Fruit fly (Drosophila melanogaster) whole organism, wandering third instar larva: ENCODE data around the gene CG43354.

Experiments
- CG32264 ChIP-seq: fragments of 200-800 bp; sonication (Bioruptor generic); optimal IDR thresholded peaks from 2 replicates; lab custom pipeline; 2016; ENCODE audit warnings: missing biosample characterization, missing genetic modification characterization
- CG9705 ChIP-seq: fragments of 200-800 bp; sonication (Bioruptor generic); optimal IDR thresholded peaks from 2 replicates; lab custom pipeline; 2018; ENCODE audit warnings: missing biosample characterization, mild to moderate bottlenecking, missing genetic modification characterization
- Dfd ChIP-seq: fragments of >200 bp; optimal IDR thresholded peaks from 2 replicates; lab custom pipeline; 2017; ENCODE audit warnings: missing biosample characterization, missing genetic modification characterization
- Dif ChIP-seq: fragments of 200-275, 200-300 bp; sonication (Bioruptor generic); optimal IDR thresholded peaks from 2 replicates; lab custom pipeline; 2018; ENCODE audit warnings: missing biosample characterization, missing genetic modification characterization; ENCODE audit not compliant: partially characterized antibody
- GATAd ChIP-seq: sonication (Bioruptor generic); optimal IDR thresholded peaks from 2 replicates; lab custom pipeline; 2016; ENCODE audit warnings: missing biosample characterization, missing genetic modification characterization
- Hr83 ChIP-seq: fragments of 200-300 bp; sonication (Bioruptor generic); optimal IDR thresholded peaks from 2 replicates; lab custom pipeline; 2016; ENCODE audit warnings: missing biosample characterization, mild to moderate bottlenecking, missing genetic modification characterization, moderate library complexity; ENCODE audit not compliant: poor library complexity, severe bottlenecking
- Jra ChIP-seq: sonication (Bioruptor generic); optimal IDR thresholded peaks from 2 replicates; lab custom pipeline; 2016; ENCODE audit warnings: missing biosample characterization, missing genetic modification characterization
- Mio ChIP-seq: sonication (Bioruptor generic); optimal IDR thresholded peaks from 2 replicates; lab custom pipeline; 2016; ENCODE audit warnings: missing biosample characterization, missing genetic modification characterization
- Myc ChIP-seq: fragments of >200 bp; optimal IDR thresholded peaks from 2 replicates; lab custom pipeline; 2017
- OdsH ChIP-seq: fragments of 200-800 bp; sonication (Bioruptor generic); optimal IDR thresholded peaks from 2 replicates; lab custom pipeline; 2016; ENCODE audit warnings: missing biosample characterization, mild to moderate bottlenecking, missing genetic modification characterization
- Rel ChIP-seq, 2 experiments: fragments of 200-800 bp; sonication (Bioruptor generic) in 1 of 2; optimal IDR thresholded peaks; 2 replicates in 1 of 2; 3 replicates in 1 of 2; lab custom pipeline; 2016 to 2019; ENCODE audit warnings: mild to moderate bottlenecking in 2 of 2, missing biosample characterization in 2 of 2, missing genetic modification characterization in 2 of 2, moderate library complexity in 1 of 2
- Sp1 ChIP-seq: fragments of 200-800 bp; sonication (Bioruptor generic); optimal IDR thresholded peaks from 3 replicates; lab custom pipeline; 2019; ENCODE audit warnings: missing biosample characterization, mild to moderate bottlenecking, missing genetic modification characterization, moderate library complexity
- Vsx2 ChIP-seq: fragments of 200-300, 225-300 bp; sonication (Bioruptor generic); optimal IDR thresholded peaks from 2 replicates; lab custom pipeline; 2018; ENCODE audit warnings: missing biosample characterization, missing genetic modification characterization; ENCODE audit not compliant: partially characterized antibody
- br ChIP-seq: fragments of 200-800 bp; sonication (Bioruptor generic); optimal IDR thresholded peaks from 2 replicates; lab custom pipeline; 2016; ENCODE audit warnings: missing biosample characterization, missing genetic modification characterization
- brk ChIP-seq: fragments of 200-800 bp; sonication (Bioruptor generic); optimal IDR thresholded peaks from 2 replicates; lab custom pipeline; 2016; ENCODE audit warnings: missing biosample characterization, mild to moderate bottlenecking, missing genetic modification characterization
- dl ChIP-seq, 2 experiments: fragments of 175-275, 200-275 bp in 1 of 2; fragments of 200-275 bp in 1 of 2; sonication (Bioruptor generic); optimal IDR thresholded peaks; lab custom pipeline; 2018; ENCODE audit warnings: mild to moderate bottlenecking in 2 of 2, missing biosample characterization in 2 of 2, missing genetic modification characterization in 2 of 2, moderate library complexity in 2 of 2; ENCODE audit not compliant: partially characterized antibody in 2 of 2, insufficient read depth in 1 of 2
- dmrt93B ChIP-seq: fragments of 200-800 bp; sonication (Bioruptor generic); optimal IDR thresholded peaks from 2 replicates; lab custom pipeline; 2018; ENCODE audit warnings: missing biosample characterization, mild to moderate bottlenecking, missing genetic modification characterization
- ey ChIP-seq: fragments of 200-800 bp; sonication (Bioruptor generic); optimal IDR thresholded peaks from 2 replicates; lab custom pipeline; 2016; ENCODE audit warnings: missing biosample characterization, missing genetic modification characterization
- foxo ChIP-seq, 2 experiments: fragments of 200-800 bp; sonication (Bioruptor generic); optimal IDR thresholded peaks; 2 replicates in 1 of 2; 3 replicates in 1 of 2; lab custom pipeline; 2016 to 2017; ENCODE audit warnings: missing biosample characterization in 2 of 2, missing genetic modification characterization in 2 of 2
- fru ChIP-seq: fragments of 200-800 bp; sonication (Bioruptor generic); optimal IDR thresholded peaks from 3 replicates; lab custom pipeline; 2016; ENCODE audit warnings: missing biosample characterization, mild to moderate bottlenecking, missing genetic modification characterization
- h ChIP-seq: fragments of 200-800 bp; sonication (Bioruptor generic); optimal IDR thresholded peaks from 3 replicates; lab custom pipeline; 2016; ENCODE audit warnings: missing biosample characterization, mild to moderate bottlenecking, missing genetic modification characterization
- jim ChIP-seq: fragments of 175-275, 200-325 bp; sonication (Bioruptor generic); optimal IDR thresholded peaks from 2 replicates; lab custom pipeline; 2016; ENCODE audit warnings: missing biosample characterization, mild to moderate bottlenecking, missing genetic modification characterization
- lola ChIP-seq: fragments of >200 bp; optimal IDR thresholded peaks from 2 replicates; lab custom pipeline; 2017; ENCODE audit warnings: missing biosample characterization, missing genetic modification characterization
- pan ChIP-seq: fragments of >200 bp; optimal IDR thresholded peaks from 2 replicates; lab custom pipeline; 2017
- rgr ChIP-seq: fragments of 200-800 bp; sonication (Bioruptor generic); optimal IDR thresholded peaks from 3 replicates; lab custom pipeline; 2016; ENCODE audit warnings: missing biosample characterization, mild to moderate bottlenecking, missing genetic modification characterization
- sage ChIP-seq: fragments of 200-800 bp; sonication (Bioruptor generic); optimal IDR thresholded peaks from 2 replicates; lab custom pipeline; 2016; ENCODE audit warnings: missing biosample characterization, mild to moderate bottlenecking, missing genetic modification characterization
- sv ChIP-seq: fragments of 200-800 bp; sonication (Bioruptor generic); optimal IDR thresholded peaks from 3 replicates; lab custom pipeline; 2016; ENCODE audit warnings: missing biosample characterization, missing genetic modification characterization
- usp ChIP-seq: fragments of >200 bp; optimal IDR thresholded peaks from 2 replicates; lab custom pipeline; 2017; ENCODE audit warnings: missing biosample characterization, missing genetic modification characterization
- woc ChIP-seq: sonication (Bioruptor generic); optimal IDR thresholded peaks from 2 replicates; lab custom pipeline; 2016; ENCODE audit warnings: missing biosample characterization, mild to moderate bottlenecking, missing genetic modification characterization

CG43354 gene

DNA sequence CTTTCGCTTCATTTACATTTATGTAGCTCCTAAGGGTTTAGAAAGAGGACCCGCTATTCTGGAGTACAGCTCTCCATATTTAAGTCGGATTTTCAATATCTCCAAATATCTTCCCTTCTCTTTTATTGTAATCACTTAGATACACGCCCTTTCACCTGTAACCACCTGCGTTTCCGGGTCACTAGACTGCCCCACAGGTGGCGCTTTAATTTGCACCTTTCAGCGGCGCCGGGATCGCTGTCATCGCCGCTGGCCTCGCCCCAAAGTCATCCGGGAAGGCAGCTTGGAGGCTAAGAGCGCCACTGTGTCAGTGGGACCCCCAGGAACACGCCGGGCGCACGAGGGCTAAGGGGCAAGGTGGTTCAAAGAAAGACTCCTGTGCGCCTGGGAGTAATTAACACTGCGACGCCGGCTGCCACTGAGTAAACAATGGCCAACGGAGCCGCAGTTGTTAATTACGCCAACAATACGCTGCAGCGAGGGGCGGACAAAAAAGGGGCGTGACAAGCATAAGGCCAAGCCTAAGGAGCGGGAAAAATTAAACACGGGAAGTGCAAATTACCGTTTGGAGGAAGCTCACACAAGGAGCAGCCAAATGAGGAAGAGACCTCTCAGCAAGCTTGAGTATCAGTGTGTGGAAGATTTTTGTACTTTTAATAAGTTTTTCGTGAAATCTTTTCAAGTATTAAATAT lies 24.9 kb downstream of the CG43354 start:
- TF ChIP-seq br (GFP tag; lab: Kevin White, UChicago) (no peak), h (GFP tag; lab: Kevin White, UChicago) (no peak), Hr83 (no peak), Rel (GFP tag; optimal IDR thresholded peaks at IDR 0.05; lab: Kevin White, UChicago) (no peak), Rel (tag; optimal IDR thresholded peaks at IDR 0.05; lab: Kevin White, UChicago) (no peak), lola (GFP tag; lab: Kevin White, UChicago) (no peak), dmrt93B (GFP tag; lab: Kevin White, UChicago) (no peak), pan (lab: Kevin White, UChicago) (no peak), Myc (lab: Kevin White, UChicago) (no peak), brk (GFP tag; lab: Kevin White, UChicago) (no peak)

DNA sequence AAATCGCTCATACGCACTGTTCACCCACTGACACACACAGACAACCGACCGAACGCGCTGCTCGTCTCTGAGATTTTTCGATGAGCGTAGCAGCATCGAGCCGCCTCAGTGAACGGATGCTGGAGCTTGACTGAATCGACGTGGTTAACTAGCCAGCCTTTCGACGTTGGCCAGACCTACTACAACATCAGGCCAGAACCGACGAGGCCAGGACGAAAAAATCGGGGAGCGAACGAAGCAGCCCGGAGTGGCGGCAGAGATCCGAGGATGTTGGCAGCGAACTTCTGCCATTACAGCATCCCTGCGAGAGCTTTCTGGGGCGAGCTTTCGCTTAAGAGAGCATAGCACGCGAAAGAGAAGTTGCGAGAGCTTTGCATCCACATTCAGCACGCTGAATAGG lies 33.6 kb downstream of the CG43354 start, which contains the start of gene CG42750:
Gene CG42750 (minus strand): TSS at position 108 of the 400 bp plus-strand sequence.
- TF ChIP-seq dmrt93B (GFP tag; lab: Kevin White, UChicago) = no peak
- TF ChIP-seq OdsH (GFP tag; lab: Kevin White, UChicago) = no peak
- no peak for TF ChIP-seq Rel (GFP tag; optimal IDR thresholded peaks at IDR 0.05; lab: Kevin White, UChicago)
- no peak for TF ChIP-seq Rel (tag; optimal IDR thresholded peaks at IDR 0.05; lab: Kevin White, UChicago)
- TF ChIP-seq CG9705 (GFP tag; lab: Kevin White, UChicago) = no peak
- no peak for TF ChIP-seq Sp1 (GFP tag; lab: Kevin White, UChicago)
- no peak for TF ChIP-seq woc (GFP tag; lab: Kevin White, UChicago)
- no peak for TF ChIP-seq Vsx2 (GFP tag; lab: Kevin White, UChicago)
- TF ChIP-seq sv = no peak
- no peak for TF ChIP-seq jim
- no peak for TF ChIP-seq pan (lab: Kevin White, UChicago)
- no peak for TF ChIP-seq dl (GFP tag; optimal IDR thresholded peaks at IDR 0.05; lab: Kevin White, UChicago; ENCODE audit: insufficient read depth in 1 of 2, partially characterized antibody in 2 of 2)
- TF ChIP-seq GATAd (GFP tag; lab: Kevin White, UChicago) = no peak
- TF ChIP-seq Mio (GFP tag; lab: Kevin White, UChicago) = no peak
- no peak for TF ChIP-seq Hr83
- TF ChIP-seq rgr (GFP tag; lab: Kevin White, UChicago) = no peak
- no peak for TF ChIP-seq h (GFP tag; lab: Kevin White, UChicago)
- TF ChIP-seq Dfd (GFP tag; lab: Kevin White, UChicago) = no peak

DNA sequence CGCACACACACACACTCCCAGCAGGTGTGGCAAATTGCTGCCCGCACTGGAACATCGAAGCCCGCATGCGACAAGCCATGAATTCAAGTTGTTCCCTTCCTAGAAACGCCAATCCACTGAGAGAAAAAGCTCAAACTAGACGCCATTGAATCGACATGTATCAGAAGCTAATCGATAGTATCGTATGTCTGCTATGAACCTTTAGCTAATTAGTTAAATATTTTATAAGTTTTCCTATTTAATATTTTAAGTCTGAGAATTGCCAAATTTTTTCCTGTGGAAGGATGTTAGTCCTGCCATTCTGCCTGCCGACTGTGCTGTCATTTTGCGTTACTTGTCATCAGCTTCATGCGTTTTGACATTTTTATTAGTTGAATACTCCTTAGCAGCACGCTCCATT lies 41.4 kb downstream of the CG43354 start:
- TF ChIP-seq Dfd (GFP tag; lab: Kevin White, UChicago) = no peak
- TF ChIP-seq sv = no peak
- no peak for TF ChIP-seq fru (GFP tag; lab: Kevin White, UChicago)
- no peak for TF ChIP-seq ey (GFP tag; lab: Kevin White, UChicago)
- no peak for TF ChIP-seq CG9705 (GFP tag; lab: Kevin White, UChicago)
- no peak for TF ChIP-seq usp (GFP tag; lab: Kevin White, UChicago)
- no peak for TF ChIP-seq Sp1 (GFP tag; lab: Kevin White, UChicago)
- TF ChIP-seq sage (GFP tag; lab: Kevin White, UChicago) = no peak
- no peak for TF ChIP-seq Jra
- TF ChIP-seq rgr (GFP tag; lab: Kevin White, UChicago) = no peak
- no peak for TF ChIP-seq foxo (GFP tag; optimal IDR thresholded peaks at IDR 0.05; lab: Kevin White, UChicago)
- TF ChIP-seq brk (GFP tag; lab: Kevin White, UChicago) = no peak
- TF ChIP-seq lola (GFP tag; lab: Kevin White, UChicago) = no peak
- TF ChIP-seq CG32264 = no peak
- no peak for TF ChIP-seq Rel (GFP tag; optimal IDR thresholded peaks at IDR 0.05; lab: Kevin White, UChicago)
- no peak for TF ChIP-seq Rel (tag; optimal IDR thresholded peaks at IDR 0.05; lab: Kevin White, UChicago)
- TF ChIP-seq Dif (GFP tag; lab: Kevin White, UChicago) = no peak
